Fruit fly (Drosophila melanogaster) whole organism, embryonic: ENCODE measurements around the gene ea.
A peak's percentile ranks its signal among the peaks of the same experiment; 100 is the strongest.

Source experiments
- Abd-B ChIP-seq: fragments of 200-800 bp; sonication (Bioruptor generic); optimal IDR thresholded peaks from 2 replicates; lab custom pipeline; 2018; ENCODE audit warnings: missing biosample characterization, mild to moderate bottlenecking, missing genetic modification characterization, moderate library complexity
- BEAF-32 ChIP-seq: fragments of 200-800 bp; sonication (Bioruptor generic); optimal IDR thresholded peaks from 3 replicates; lab custom pipeline; 2017; ENCODE audit warnings: missing biosample characterization, missing genetic modification characterization, mild to moderate bottlenecking, moderate library complexity, missing genetic modification reagents
- Blimp-1 ChIP-seq: fragments of 200-800 bp; sonication (Bioruptor generic); optimal IDR thresholded peaks from 3 replicates; lab custom pipeline; 2018; ENCODE audit warnings: missing biosample characterization, missing genetic modification characterization, mild to moderate bottlenecking, moderate library complexity, missing genetic modification reagents
- CG10654 ChIP-seq: fragments of 200-800 bp; sonication (Bioruptor generic); optimal IDR thresholded peaks from 2 replicates; lab custom pipeline; 2016; ENCODE audit warnings: missing biosample characterization, missing genetic modification characterization
- CG10979 ChIP-seq: fragments of 200-800 bp; sonication (Bioruptor generic); optimal IDR thresholded peaks from 2 replicates; lab custom pipeline; 2018; ENCODE audit warnings: missing biosample characterization, mild to moderate bottlenecking, missing genetic modification characterization, moderate library complexity
- CG12155 ChIP-seq: fragments of 200-800 bp; sonication (Bioruptor generic); optimal IDR thresholded peaks from 3 replicates; lab custom pipeline; 2016; ENCODE audit warnings: missing biosample characterization, missing genetic modification characterization
- CG14710 ChIP-seq: fragments of 200-800 bp; sonication (Bioruptor generic); optimal IDR thresholded peaks from 3 replicates; lab custom pipeline; 2019; ENCODE audit warnings: missing biosample characterization, mild to moderate bottlenecking, missing genetic modification characterization, moderate library complexity
- CG15514 ChIP-seq: fragments of 200-800 bp; sonication (Bioruptor generic); optimal IDR thresholded peaks from 3 replicates; lab custom pipeline; 2017; ENCODE audit warnings: missing biosample characterization, missing genetic modification characterization, mild to moderate bottlenecking, moderate library complexity, missing genetic modification reagents
- CG16815 ChIP-seq: fragments of 200-800 bp; sonication (Bioruptor generic); optimal IDR thresholded peaks from 3 replicates; lab custom pipeline; 2017; ENCODE audit warnings: missing biosample characterization, mild to moderate bottlenecking, missing genetic modification characterization
- CG1792 ChIP-seq: fragments of 200-800 bp; sonication (Bioruptor generic); optimal IDR thresholded peaks from 2 replicates; lab custom pipeline; 2016; ENCODE audit warnings: missing biosample characterization, missing genetic modification characterization
- CG18599 ChIP-seq: fragments of 200-800 bp; sonication (Bioruptor generic); optimal IDR thresholded peaks from 3 replicates; lab custom pipeline; 2017; ENCODE audit warnings: missing biosample characterization, missing genetic modification characterization, mild to moderate bottlenecking, moderate library complexity, missing genetic modification reagents
- CG2678 ChIP-seq: fragments of 200-800 bp; sonication (Bioruptor generic); optimal IDR thresholded peaks from 3 replicates; lab custom pipeline; 2019; ENCODE audit warnings: missing biosample characterization, mild to moderate bottlenecking, missing genetic modification characterization, moderate library complexity
- CG2712 ChIP-seq: fragments of 200-800 bp; optimal IDR thresholded peaks from 3 replicates; lab custom pipeline; 2019; ENCODE audit warnings: missing biosample characterization, mild to moderate bottlenecking, missing genetic modification characterization, moderate library complexity
- CG31388 ChIP-seq: fragments of 200-800 bp; sonication (Bioruptor generic); optimal IDR thresholded peaks from 2 replicates; lab custom pipeline; 2016; ENCODE audit warnings: missing biosample characterization, missing genetic modification characterization
- CG33213 ChIP-seq: fragments of 200-800 bp; sonication (Bioruptor generic); optimal IDR thresholded peaks from 3 replicates; lab custom pipeline; 2016; ENCODE audit warnings: missing biosample characterization, missing genetic modification characterization
- CG7963 ChIP-seq: fragments of 200-800 bp; sonication (Bioruptor generic); IDR thresholded peaks from 3 replicates; pipeline ENCODE4 v1.3.6; 2022; ENCODE audit warnings: missing biosample characterization, missing genetic modification characterization; ENCODE audit not compliant: partially characterized antibody
- CG8290 ChIP-seq, 3 experiments: fragments of 200-800 bp; sonication (Bioruptor generic); optimal IDR thresholded peaks; 2 replicates each; lab custom pipeline; 2016 to 2019; ENCODE audit warnings: missing biosample characterization in 3 of 3, missing genetic modification characterization in 3 of 3, mild to moderate bottlenecking in 2 of 3, moderate library complexity in 1 of 3
- CG8388 ChIP-seq: fragments of 200-800 bp; sonication (Bioruptor generic); optimal IDR thresholded peaks from 2 replicates; lab custom pipeline; 2019; ENCODE audit warnings: missing biosample characterization, mild to moderate bottlenecking, missing genetic modification characterization, moderate library complexity
- CG9609 ChIP-seq: fragments of 200-800 bp; sonication (Bioruptor generic); optimal IDR thresholded peaks from 3 replicates; lab custom pipeline; 2016; ENCODE audit warnings: missing biosample characterization, missing genetic modification characterization
- CG9797 ChIP-seq: fragments of 200-800 bp; sonication (Bioruptor generic); optimal IDR thresholded peaks from 3 replicates; lab custom pipeline; 2018; ENCODE audit warnings: missing biosample characterization, mild to moderate bottlenecking, missing genetic modification characterization
- CG9932 ChIP-seq: fragments of 200-800 bp; sonication (Bioruptor generic); IDR thresholded peaks from 2 replicates; pipeline ENCODE4 v1.3.6; 2022; ENCODE audit warnings: missing biosample characterization, missing genetic modification characterization
- CoRest ChIP-seq: fragments of 200-800 bp; sonication (Bioruptor generic); optimal IDR thresholded peaks from 3 replicates; lab custom pipeline; 2018; ENCODE audit warnings: missing biosample characterization, mild to moderate bottlenecking, missing genetic modification characterization, moderate library complexity
- Dip2 ChIP-seq: fragments of 200-800 bp; sonication (Bioruptor generic); IDR thresholded peaks from 2 replicates; pipeline ENCODE4 v1.3.6; 2022; ENCODE audit warnings: missing biosample characterization, missing genetic modification characterization
- Hey ChIP-seq: fragments of 200-800 bp; sonication (Bioruptor generic); optimal IDR thresholded peaks from 3 replicates; lab custom pipeline; 2018; ENCODE audit warnings: missing biosample characterization, mild to moderate bottlenecking, missing genetic modification characterization
- HmgD ChIP-seq: fragments of 200-800 bp; sonication (Bioruptor generic); optimal IDR thresholded peaks from 3 replicates; lab custom pipeline; 2016; ENCODE audit warnings: missing biosample characterization, missing genetic modification characterization
- Jarid2 ChIP-seq: fragments of 200-800 bp; sonication (Bioruptor generic); optimal IDR thresholded peaks from 3 replicates; lab custom pipeline; 2017; ENCODE audit warnings: mild to moderate bottlenecking, missing biosample characterization, missing genetic modification reagents, missing genetic modification characterization
- MBD-R2 ChIP-seq: fragments of 200-800 bp; sonication (Bioruptor generic); IDR thresholded peaks from 2 replicates; pipeline ENCODE4 v1.3.6; 2022; ENCODE audit warnings: missing biosample characterization, missing genetic modification characterization
- MTF-1 ChIP-seq: fragments of 200-800 bp; sonication (Bioruptor generic); optimal IDR thresholded peaks from 2 replicates; lab custom pipeline; 2018; ENCODE audit warnings: missing biosample characterization, mild to moderate bottlenecking, missing genetic modification characterization, borderline replicate concordance
- Med ChIP-seq: fragments of 200-800 bp; sonication (Bioruptor generic); peaks from one replicate; lab custom pipeline; 2016; ENCODE audit warnings: missing biosample characterization, missing genetic modification characterization, mild to moderate bottlenecking, inconsistent platforms, moderate library complexity
- NFAT ChIP-seq: fragments of 200-800 bp; sonication (Bioruptor generic); IDR thresholded peaks from 2 replicates; pipeline ENCODE4 v1.3.6; 2022; ENCODE audit warnings: missing biosample characterization, missing genetic modification characterization
- Poxn ChIP-seq: fragments of 200-800 bp; sonication (Bioruptor generic); IDR thresholded peaks from 2 replicates; pipeline ENCODE4 v1.3.6; 2022; ENCODE audit warnings: missing biosample characterization, missing genetic modification characterization
- Trl ChIP-seq, 3 experiments: fragments of >200 bp in 2 of 3; fragments of 200-800 bp in 1 of 3; sonication (Bioruptor generic) in 1 of 3; optimal IDR thresholded peaks; 2 replicates in 1 of 3; 3 replicates in 2 of 3; lab custom pipeline; 2016 to 2017; ENCODE audit warnings: missing biosample characterization in 1 of 3, missing genetic modification characterization in 1 of 3
- Usf ChIP-seq: fragments of 200-800 bp; sonication (Bioruptor generic); optimal IDR thresholded peaks from 2 replicates; lab custom pipeline; 2017; ENCODE audit warnings: missing genotype, missing biosample characterization, missing genetic modification characterization
- crp ChIP-seq, 2 experiments: fragments of 200-800 bp; sonication (Bioruptor generic); optimal IDR thresholded peaks; 2 replicates in 1 of 2; 3 replicates in 1 of 2; lab custom pipeline; 2017; ENCODE audit warnings: missing biosample characterization in 2 of 2, missing genetic modification characterization in 2 of 2, mild to moderate bottlenecking in 1 of 2, moderate library complexity in 1 of 2
- disco-r ChIP-seq: fragments of 200-800 bp; sonication (Bioruptor generic); optimal IDR thresholded peaks from 2 replicates; lab custom pipeline; 2016; ENCODE audit warnings: missing biosample characterization, missing genetic modification characterization
- eve ChIP-seq, 2 experiments: fragments of >200 bp; optimal IDR thresholded peaks; 2 replicates each; lab custom pipeline; 2017; ENCODE audit warnings: missing biosample characterization in 2 of 2, missing genetic modification characterization in 2 of 2
- fd102C ChIP-seq: fragments of 200-800 bp; sonication (Bioruptor generic); optimal IDR thresholded peaks from 2 replicates; lab custom pipeline; 2018; ENCODE audit warnings: missing biosample characterization, mild to moderate bottlenecking, missing genetic modification characterization, moderate library complexity
- fru ChIP-seq: fragments of >200 bp; optimal IDR thresholded peaks from 2 replicates; lab custom pipeline; 2017
- ftz-f1 ChIP-seq: fragments of 200-800 bp; sonication (Bioruptor generic); optimal IDR thresholded peaks from 2 replicates; lab custom pipeline; 2016; ENCODE audit warnings: missing biosample characterization, missing genetic modification characterization
- gsb-n ChIP-seq: fragments of 200-800 bp; sonication (Bioruptor generic); optimal IDR thresholded peaks from 3 replicates; lab custom pipeline; 2018; ENCODE audit warnings: missing biosample characterization, mild to moderate bottlenecking, missing genetic modification characterization
- phol ChIP-seq: fragments of 200-800 bp; sonication (Bioruptor generic); optimal IDR thresholded peaks from 3 replicates; lab custom pipeline; 2018; ENCODE audit warnings: missing biosample characterization, mild to moderate bottlenecking, missing genetic modification characterization, moderate library complexity
- pzg ChIP-seq: fragments of 200-800 bp; sonication (Bioruptor generic); optimal IDR thresholded peaks from 3 replicates; lab custom pipeline; 2018; ENCODE audit warnings: missing biosample characterization, mild to moderate bottlenecking, missing genetic modification characterization, moderate library complexity
- sd ChIP-seq: fragments of 200-800 bp; sonication (Bioruptor generic); optimal IDR thresholded peaks from 3 replicates; lab custom pipeline; 2018; ENCODE audit warnings: missing biosample characterization, mild to moderate bottlenecking, missing genetic modification characterization, moderate library complexity
- sens ChIP-seq: fragments of 200-800 bp; sonication (Bioruptor generic); peaks from one replicate; lab custom pipeline; 2016; ENCODE audit warnings: missing biosample characterization, missing genetic modification characterization
- stc ChIP-seq: fragments of 200-800 bp; sonication (Bioruptor generic); IDR thresholded peaks from 2 replicates; pipeline ENCODE4 v1.3.6; 2022; ENCODE audit warnings: missing biosample characterization, missing genetic modification characterization
- twi ChIP-seq: fragments of 200-800 bp; optimal IDR thresholded peaks from 2 replicates; lab custom pipeline; 2019; ENCODE audit warnings: missing biosample characterization, mild to moderate bottlenecking, missing genetic modification characterization, moderate library complexity
- zen ChIP-seq: fragments of 200-800 bp; sonication (Bioruptor generic); optimal IDR thresholded peaks from 3 replicates; lab custom pipeline; 2018; ENCODE audit warnings: missing biosample characterization, mild to moderate bottlenecking, missing genetic modification characterization, moderate library complexity
- zf30C ChIP-seq: fragments of 200-800 bp; sonication (Bioruptor generic); optimal IDR thresholded peaks from 3 replicates; lab custom pipeline; 2018; ENCODE audit warnings: missing biosample characterization, mild to moderate bottlenecking, missing genetic modification characterization

ea gene

dm6 chr3R:15286024-15286692 is 42.4 kb upstream of the ea start (continued):
- TF ChIP-seq sd (tag; lab: Kevin White, UChicago) (peak; percentile 84), CG8388 (no peak), CG10979 (tag; lab: Kevin White, UChicago) (no peak), CG1792 (GFP tag; lab: Kevin White, UChicago) (peak; percentile 8), twi (tag; lab: Kevin White, UChicago) (no peak), CG9932 (GFP tag; lab: Robert Waterston, UW) (no peak), fd102C (GFP tag; lab: Kevin White, UChicago) (no peak), Trl (optimal IDR thresholded peaks at IDR 0.05; lab: Kevin White, UChicago) (peak; percentile 44 to 81), Trl (GFP tag; optimal IDR thresholded peaks at IDR 0.05; lab: Kevin White, UChicago) (peak; percentile 58), Abd-B (GFP tag; lab: Kevin White, UChicago) (peak; percentile 38), MTF-1 (GFP tag; lab: Kevin White, UChicago) (no peak), Hey (tag; lab: Kevin White, UChicago) (no peak), sens (GFP tag; lab: Kevin White, UChicago) (peak; percentile 61), BEAF-32 (GFP tag; lab: Kevin White, UChicago) (peak; percentile 10), CG12155 (GFP tag; lab: Kevin White, UChicago) (no peak), CG2678 (tag; lab: Kevin White, UChicago) (no peak), CoRest (tag; lab: Kevin White, UChicago) (peak; percentile 15), stc (GFP tag; lab: Robert Waterston, UW) (no peak), zf30C (GFP tag; lab: Kevin White, UChicago) (peak; percentile 24), CG15514 (GFP tag; lab: Kevin White, UChicago) (peak; percentile 43), CG31388 (GFP tag; lab: Kevin White, UChicago) (no peak), HmgD (GFP tag; lab: Kevin White, UChicago) (peak; percentile 29), crp (GFP tag; optimal IDR thresholded peaks at IDR 0.05; lab: Kevin White, UChicago) (peak in 1 of 2 experiments; percentile 25), CG33213 (GFP tag; lab: Kevin White, UChicago) (peak; percentile 30), Usf (GFP tag; lab: Kevin White, UChicago) (no peak), pzg (GFP tag; lab: Kevin White, UChicago) (peak; percentile 64), CG2712 (tag; lab: Kevin White, UChicago) (peak; percentile 21), Poxn (GFP tag; lab: Robert Waterston, UW) (no peak), CG9609 (peak; percentile 32), CG16815 (GFP tag; lab: Kevin White, UChicago) (no peak), MBD-R2 (GFP tag; lab: Robert Waterston, UW) (no peak), CG9797 (peak; percentile 7), CG18599 (GFP tag; lab: Kevin White, UChicago) (no peak), Jarid2 (no peak), NFAT (no peak), fru (lab: Kevin White, UChicago) (no peak), Dip2 (GFP tag; lab: Robert Waterston, UW) (no peak), CG10654 (GFP tag; lab: Kevin White, UChicago) (no peak), Blimp-1 (GFP tag; lab: Kevin White, UChicago) (no peak), ftz-f1 (GFP tag; lab: Kevin White, UChicago) (peak; percentile 74), CG8290 (GFP tag; optimal IDR thresholded peaks at IDR 0.05; lab: Kevin White, UChicago) (no peak), CG8290 (tag; optimal IDR thresholded peaks at IDR 0.05; lab: Kevin White, UChicago) (peak in 1 of 2 experiments; percentile 29), zen (tag; lab: Kevin White, UChicago) (peak; percentile 16), disco-r (GFP tag; lab: Kevin White, UChicago) (no peak), CG14710 (peak; percentile 30), gsb-n (tag; lab: Kevin White, UChicago) (no peak), phol (tag; lab: Kevin White, UChicago) (peak; percentile 32), Med (GFP tag; lab: Kevin White, UChicago) (peak; percentile 70), eve (GFP tag; optimal IDR thresholded peaks at IDR 0.05; lab: Kevin White, UChicago) (peak in 1 of 2 experiments; percentile 64), CG7963 (no peak)
